Fruit fly (Drosophila melanogaster) whole organism, embryonic: ENCODE measurements around the gene Ir94a.
A peak's percentile ranks its signal among the peaks of the same experiment; 100 is the strongest.

Experiments
- CG11695 ChIP-seq: fragments of 200-800 bp; sonication (Bioruptor generic); IDR thresholded peaks from 3 replicates; pipeline ENCODE4 v1.3.6; 2022; ENCODE audit warnings: missing biosample characterization, missing genetic modification characterization
- CG12744 ChIP-seq: fragments of 200-800 bp; sonication (Bioruptor generic); optimal IDR thresholded peaks from 2 replicates; lab custom pipeline; 2016; ENCODE audit warnings: missing biosample characterization, missing genetic modification characterization
- CG13775 ChIP-seq: fragments of 200-800 bp; sonication (Bioruptor generic); optimal IDR thresholded peaks from 3 replicates; lab custom pipeline; 2017; ENCODE audit warnings: missing biosample characterization, mild to moderate bottlenecking, missing genetic modification characterization
- CG13894 ChIP-seq: fragments of 200-800 bp; sonication (Bioruptor generic); optimal IDR thresholded peaks from 3 replicates; lab custom pipeline; 2018; ENCODE audit warnings: missing biosample characterization, mild to moderate bottlenecking, missing genetic modification characterization, moderate library complexity
- CG14710 ChIP-seq: fragments of 200-800 bp; sonication (Bioruptor generic); optimal IDR thresholded peaks from 3 replicates; lab custom pipeline; 2019; ENCODE audit warnings: missing biosample characterization, mild to moderate bottlenecking, missing genetic modification characterization, moderate library complexity
- CG1602 ChIP-seq: fragments of 200-800 bp; sonication (Bioruptor generic); optimal IDR thresholded peaks from 3 replicates; lab custom pipeline; 2016; ENCODE audit warnings: missing biosample characterization, missing genetic modification characterization
- CG18262 ChIP-seq: fragments of 200-800 bp; optimal IDR thresholded peaks from 3 replicates; lab custom pipeline; 2019; ENCODE audit warnings: missing biosample characterization, mild to moderate bottlenecking, missing genetic modification characterization, moderate library complexity
- CG2199 ChIP-seq: fragments of 200-800 bp; sonication (Bioruptor generic); IDR thresholded peaks from 3 replicates; pipeline ENCODE4 v1.3.6; 2022; ENCODE audit warnings: missing biosample characterization, missing genetic modification characterization
- CG42726 ChIP-seq: fragments of 200-800 bp; sonication (Bioruptor generic); IDR thresholded peaks from 2 replicates; pipeline ENCODE4 v1.3.6; 2022; ENCODE audit warnings: missing biosample characterization, missing genetic modification characterization; ENCODE audit not compliant: partially characterized antibody
- CG4360 ChIP-seq: fragments of 200-800 bp; sonication (Bioruptor generic); IDR thresholded peaks from 2 replicates; pipeline ENCODE4 v1.3.6; 2022; ENCODE audit warnings: missing biosample characterization, missing genetic modification characterization
- CG4730 ChIP-seq: fragments of 200-800 bp; sonication (Bioruptor generic); IDR thresholded peaks from 2 replicates; pipeline ENCODE4 v1.3.6; 2022; ENCODE audit warnings: missing biosample characterization, missing genetic modification characterization
- CTCF ChIP-seq: fragments of 200-800 bp; sonication (Bioruptor generic); optimal IDR thresholded peaks from 2 replicates; lab custom pipeline; 2017; ENCODE audit warnings: missing biosample characterization, mild to moderate bottlenecking, missing genetic modification characterization, moderate library complexity
- CoRest ChIP-seq: fragments of 200-800 bp; sonication (Bioruptor generic); optimal IDR thresholded peaks from 3 replicates; lab custom pipeline; 2018; ENCODE audit warnings: missing biosample characterization, mild to moderate bottlenecking, missing genetic modification characterization, moderate library complexity
- D ChIP-seq, 2 experiments: fragments of 200-800 bp in 1 of 2; fragments of >200 bp in 1 of 2; sonication (Bioruptor generic) in 1 of 2; optimal IDR thresholded peaks; 2 replicates in 1 of 2; 3 replicates in 1 of 2; lab custom pipeline; 2017; ENCODE audit warnings: mild to moderate bottlenecking in 1 of 2, missing biosample characterization in 1 of 2, missing genetic modification characterization in 1 of 2, missing genetic modification reagents in 1 of 2
- D19A ChIP-seq: fragments of 200-800 bp; optimal IDR thresholded peaks from 3 replicates; lab custom pipeline; 2019; ENCODE audit warnings: missing biosample characterization, mild to moderate bottlenecking, missing genetic modification characterization, moderate library complexity
- Deaf1 ChIP-seq: fragments of 200-800 bp; optimal IDR thresholded peaks from 3 replicates; lab custom pipeline; 2019; ENCODE audit warnings: missing biosample characterization, mild to moderate bottlenecking, missing genetic modification characterization, moderate library complexity
- Doc3 ChIP-seq: fragments of 200-800 bp; sonication (Bioruptor generic); IDR thresholded peaks from 3 replicates; pipeline ENCODE4 v1.3.6; 2022; ENCODE audit warnings: missing biosample characterization, missing genetic modification characterization; ENCODE audit not compliant: partially characterized antibody
- Dp ChIP-seq: fragments of 200-800 bp; sonication (Bioruptor generic); optimal IDR thresholded peaks from 2 replicates; lab custom pipeline; 2018; ENCODE audit warnings: missing biosample characterization, mild to moderate bottlenecking, missing genetic modification characterization, moderate library complexity
- E2f2 ChIP-seq: fragments of 200-800 bp; sonication (Bioruptor generic); IDR thresholded peaks from 2 replicates; pipeline ENCODE4 v1.3.6; 2022; ENCODE audit warnings: missing biosample characterization, missing genetic modification characterization
- HHEX ChIP-seq: fragments of 200-800 bp; sonication (Bioruptor generic); optimal IDR thresholded peaks from 3 replicates; lab custom pipeline; 2017; ENCODE audit warnings: missing biosample characterization, mild to moderate bottlenecking, missing genetic modification characterization, missing genetic modification reagents
- Hr78 ChIP-seq, 2 experiments: fragments of 200-800 bp in 1 of 2; fragments of >200 bp in 1 of 2; sonication (Bioruptor generic) in 1 of 2; optimal IDR thresholded peaks; 2 replicates each; lab custom pipeline; 2017 to 2019; ENCODE audit warnings: missing biosample characterization in 2 of 2, missing genetic modification characterization in 2 of 2, mild to moderate bottlenecking in 1 of 2, moderate library complexity in 1 of 2
- Jarid2 ChIP-seq: fragments of 200-800 bp; sonication (Bioruptor generic); optimal IDR thresholded peaks from 3 replicates; lab custom pipeline; 2017; ENCODE audit warnings: mild to moderate bottlenecking, missing biosample characterization, missing genetic modification reagents, missing genetic modification characterization
- Kr ChIP-seq: fragments of 200-800 bp; sonication (Bioruptor generic); optimal IDR thresholded peaks from 2 replicates; lab custom pipeline; 2017; ENCODE audit warnings: missing biosample characterization, mild to moderate bottlenecking, missing genetic modification characterization
- Lhr ChIP-seq: fragments of 200-800 bp; sonication (Bioruptor generic); optimal IDR thresholded peaks from 3 replicates; lab custom pipeline; 2017; ENCODE audit warnings: mild to moderate bottlenecking, missing biosample characterization, missing genetic modification reagents, missing genetic modification characterization
- Oaz ChIP-seq: fragments of 200-800 bp; sonication (Bioruptor generic); IDR thresholded peaks from 2 replicates; pipeline ENCODE4 v1.3.6; 2022; ENCODE audit warnings: missing biosample characterization, missing genetic modification characterization
- Ravus ChIP-seq: fragments of 200-800 bp; sonication (Bioruptor generic); IDR thresholded peaks from 2 replicates; pipeline ENCODE4 v1.3.6; 2022; ENCODE audit warnings: missing biosample characterization, missing genetic modification characterization
- abd-A ChIP-seq: fragments of 200-800 bp; sonication (Bioruptor generic); optimal IDR thresholded peaks from 3 replicates; lab custom pipeline; 2019; ENCODE audit warnings: missing biosample characterization, mild to moderate bottlenecking, missing genetic modification characterization, moderate library complexity
- az2 ChIP-seq: fragments of 200-800 bp; sonication (Bioruptor generic); optimal IDR thresholded peaks from 3 replicates; lab custom pipeline; 2016; ENCODE audit warnings: missing biosample characterization, missing genetic modification characterization
- bcd ChIP-seq: fragments of 200-800 bp; sonication (Bioruptor generic); optimal IDR thresholded peaks from 2 replicates; lab custom pipeline; 2017; ENCODE audit warnings: missing biosample characterization, mild to moderate bottlenecking, missing genetic modification characterization
- bsh ChIP-seq, 2 experiments: fragments of 200-800 bp; sonication (Bioruptor generic); optimal IDR thresholded peaks; 2 replicates each; lab custom pipeline; 2017 to 2018; ENCODE audit warnings: mild to moderate bottlenecking in 2 of 2, missing biosample characterization in 2 of 2, missing genetic modification characterization in 2 of 2, moderate library complexity in 1 of 2
- dm ChIP-seq: fragments of 200-800 bp; sonication (Bioruptor generic); optimal IDR thresholded peaks from 3 replicates; lab custom pipeline; 2016; ENCODE audit warnings: missing biosample characterization, missing genetic modification characterization
- dmrt99B ChIP-seq: fragments of 200-800 bp; sonication (Bioruptor generic); optimal IDR thresholded peaks from 2 replicates; lab custom pipeline; 2018; ENCODE audit warnings: missing biosample characterization, mild to moderate bottlenecking, missing genetic modification characterization, moderate library complexity
- esg ChIP-seq: fragments of 200-800 bp; sonication (Bioruptor generic); conservative IDR thresholded peaks from 2 replicates; pipeline ENCODE4 v1.3.6; 2022; ENCODE audit warnings: missing biosample characterization, missing genetic modification characterization
- ewg ChIP-seq: fragments of 200-800 bp; sonication (Bioruptor generic); optimal IDR thresholded peaks from 3 replicates; lab custom pipeline; 2017; ENCODE audit warnings: mild to moderate bottlenecking, missing biosample characterization, missing genetic modification reagents, missing genetic modification characterization
- fd96Cb ChIP-seq: fragments of 200-800 bp; sonication (Bioruptor generic); optimal IDR thresholded peaks from 2 replicates; lab custom pipeline; 2018; ENCODE audit warnings: missing biosample characterization, mild to moderate bottlenecking, missing genetic modification characterization, moderate library complexity
- inv ChIP-seq: fragments of 200-800 bp; sonication (Bioruptor generic); IDR thresholded peaks from 2 replicates; pipeline ENCODE4 v1.3.6; 2022; ENCODE audit warnings: missing biosample characterization, missing genetic modification characterization; ENCODE audit not compliant: partially characterized antibody
- kah ChIP-seq: fragments of 200-800 bp; sonication (Bioruptor generic); optimal IDR thresholded peaks from 2 replicates; lab custom pipeline; 2018; ENCODE audit warnings: missing biosample characterization, mild to moderate bottlenecking, missing genetic modification characterization
- kni ChIP-seq: fragments of 200-800 bp; sonication (Bioruptor generic); optimal IDR thresholded peaks from 3 replicates; lab custom pipeline; 2017; ENCODE audit warnings: mild to moderate bottlenecking, missing biosample characterization, missing genetic modification reagents, missing genetic modification characterization
- nau ChIP-seq: fragments of 200-800 bp; sonication (Bioruptor generic); optimal IDR thresholded peaks from 3 replicates; lab custom pipeline; 2017; ENCODE audit warnings: missing biosample characterization, mild to moderate bottlenecking, missing genetic modification characterization, missing genetic modification reagents
- oc ChIP-seq: fragments of 200-800 bp; sonication (Bioruptor generic); optimal IDR thresholded peaks from 2 replicates; lab custom pipeline; 2018; ENCODE audit warnings: missing biosample characterization, mild to moderate bottlenecking, missing genetic modification characterization, moderate library complexity
- ro ChIP-seq: fragments of 200-800 bp; sonication (Bioruptor generic); IDR thresholded peaks from 2 replicates; pipeline ENCODE4 v1.3.6; 2022; ENCODE audit warnings: missing biosample characterization, missing genetic modification characterization
- scrt ChIP-seq: fragments of 200-800 bp; sonication (Bioruptor generic); optimal IDR thresholded peaks from 2 replicates; lab custom pipeline; 2018; ENCODE audit warnings: missing biosample characterization, mild to moderate bottlenecking, missing genetic modification characterization, moderate library complexity
- sob ChIP-seq: fragments of 200-800 bp; sonication (Bioruptor generic); IDR thresholded peaks from 2 replicates; pipeline ENCODE4 v1.3.6; 2022; ENCODE audit warnings: missing biosample characterization, missing genetic modification characterization
- stwl ChIP-seq: fragments of 200-800 bp; sonication (Bioruptor generic); optimal IDR thresholded peaks from 3 replicates; lab custom pipeline; 2018; ENCODE audit warnings: missing biosample characterization, mild to moderate bottlenecking, missing genetic modification characterization, moderate library complexity
- tll ChIP-seq, 2 experiments: fragments of 200-800 bp in 1 of 2; fragments of >200 bp in 1 of 2; sonication (Bioruptor generic) in 1 of 2; optimal IDR thresholded peaks; 2 replicates each; lab custom pipeline; 2017 to 2019; ENCODE audit warnings: missing biosample characterization in 2 of 2, missing genetic modification characterization in 2 of 2, mild to moderate bottlenecking in 1 of 2, moderate library complexity in 1 of 2
- vfl ChIP-seq: fragments of 200-800 bp; sonication (Bioruptor generic); optimal IDR thresholded peaks from 2 replicates; lab custom pipeline; 2016; ENCODE audit warnings: missing biosample characterization, missing genetic modification characterization
- yki ChIP-seq: fragments of >200 bp; optimal IDR thresholded peaks from 3 replicates; lab custom pipeline; 2018
- zfh1 ChIP-seq: fragments of 200-800 bp; sonication (Bioruptor generic); IDR thresholded peaks from 3 replicates; pipeline ENCODE4 v1.3.6; 2022; ENCODE audit warnings: missing biosample characterization, missing genetic modification characterization

The Ir94a gene

dm6 chr3R:22072553-22072952, 40.7 kb upstream of the Ir94a start:
- TF ChIP-seq stwl (tag; lab: Kevin White, UChicago) = peak; percentile 85
- TF ChIP-seq CTCF (GFP tag; lab: Kevin White, UChicago) = peak; percentile 53
- TF ChIP-seq D (optimal IDR thresholded peaks at IDR 0.05; lab: Kevin White, UChicago) = no peak
- TF ChIP-seq D (GFP tag; optimal IDR thresholded peaks at IDR 0.05; lab: Kevin White, UChicago) = no peak
- TF ChIP-seq CG2199 (GFP tag; lab: Robert Waterston, UW) = peak; percentile 88
- TF ChIP-seq oc (tag; lab: Kevin White, UChicago) = no peak

DNA sequence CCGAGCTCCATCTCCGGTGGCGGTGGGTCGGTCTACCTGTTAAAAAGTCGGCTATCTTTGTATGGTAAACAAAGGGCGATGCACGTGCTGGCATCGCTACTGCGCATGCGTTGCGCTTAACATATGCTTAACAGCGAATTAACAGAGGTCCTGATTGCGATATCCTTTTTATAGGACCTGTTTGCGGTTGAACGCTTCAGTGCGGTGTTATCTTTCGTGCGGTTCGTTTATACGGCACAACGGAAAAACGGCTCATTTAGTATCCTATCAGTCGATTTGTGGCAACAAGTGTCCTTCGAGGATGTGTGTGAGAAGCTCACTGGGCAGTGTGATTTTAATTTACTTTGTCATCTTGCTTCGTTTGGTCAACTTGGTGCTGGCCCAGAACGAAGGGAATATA, 33.1 kb upstream of the Ir94a start, which contains the start of gene CG13408:
TSS of gene CG13408 (plus strand) at position 222 of the 400 bp plus-strand sequence.
- TF ChIP-seq CG13775 (GFP tag; lab: Kevin White, UChicago) (no peak), sob (peak; percentile 32; the same call in 1 of the 2 replicates), vfl (GFP tag; lab: Kevin White, UChicago) (no peak), esg (GFP tag; lab: Robert Waterston, UW) (no peak), CG14710 (no peak), Hr78 (GFP tag; optimal IDR thresholded peaks at IDR 0.05; lab: Kevin White, UChicago) (no peak), dmrt99B (tag; lab: Kevin White, UChicago) (no peak), CG13894 (tag; lab: Kevin White, UChicago) (peak; percentile 55), CG42726 (peak; percentile 18; the same call in 1 of the 2 replicates), Lhr (no peak), ewg (GFP tag; lab: Kevin White, UChicago) (peak; percentile 68), Doc3 (GFP tag; lab: Robert Waterston, UW) (no peak), fd96Cb (tag; lab: Kevin White, UChicago) (no peak), bsh (GFP tag; optimal IDR thresholded peaks at IDR 0.05; lab: Kevin White, UChicago) (no peak), Oaz (no peak), D19A (no peak), Ravus (GFP tag; lab: Robert Waterston, UW) (no peak), ro (GFP tag; lab: Robert Waterston, UW) (no peak), CoRest (tag; lab: Kevin White, UChicago) (no peak), Kr (GFP tag; lab: Kevin White, UChicago) (no peak), Dp (no peak), yki (lab: Kevin White, UChicago) (no peak), CG18262 (tag; lab: Kevin White, UChicago) (no peak), CG1602 (GFP tag; lab: Kevin White, UChicago) (no peak), az2 (GFP tag; lab: Kevin White, UChicago) (no peak), CG4730 (no peak), stwl (tag; lab: Kevin White, UChicago) (peak; percentile 25), HHEX (GFP tag; lab: Kevin White, UChicago) (no peak), tll (GFP tag; optimal IDR thresholded peaks at IDR 0.05; lab: Kevin White, UChicago) (peak in 1 of 2 experiments; percentile 9), inv (no peak), zfh1 (GFP tag; lab: Robert Waterston, UW) (no peak), kni (GFP tag; lab: Kevin White, UChicago) (no peak), E2f2 (no peak), abd-A (tag; lab: Kevin White, UChicago) (peak; percentile 62), scrt (GFP tag; lab: Kevin White, UChicago) (peak; percentile 94), dm (GFP tag; lab: Kevin White, UChicago) (no peak), CG11695 (GFP tag; lab: Robert Waterston, UW) (no peak), CG4360 (no peak), nau (GFP tag; lab: Kevin White, UChicago) (no peak), Jarid2 (peak; percentile 49), bcd (GFP tag; lab: Kevin White, UChicago) (no peak), CG12744 (GFP tag; lab: Kevin White, UChicago) (no peak), Deaf1 (tag; lab: Kevin White, UChicago) (no peak), kah (GFP tag; lab: Kevin White, UChicago) (no peak)
